Worm (Caenorhabditis elegans) whole organism, young adult: ENCODE measurements around the gene paml-1.
A peak's percentile ranks its signal among the peaks of the same experiment; 100 is the strongest.

Experiments used
- B0019.2 ChIP-seq: fragments of 200-800 bp; sonication (Bioruptor generic); conservative IDR thresholded peaks from 2 replicates; pipeline ENCODE4 v1.3.6; 2022; ENCODE audit warnings: missing genetic modification reagents, missing genetic modification characterization, missing compliant biosample characterization
- B0336.3 ChIP-seq: fragments of 200-800 bp; sonication (Bioruptor generic); IDR thresholded peaks from 2 replicates; pipeline ENCODE4 v1.3.6; 2022; ENCODE audit warnings: missing genetic modification characterization, missing compliant biosample characterization
- C06A6.2 ChIP-seq: fragments of 200-800 bp; sonication (Bioruptor generic); conservative IDR thresholded peaks from 2 replicates; pipeline ENCODE4 v1.3.6; 2022; ENCODE audit warnings: missing genetic modification characterization, missing compliant biosample characterization
- F22D6.2 ChIP-seq: sonication (generic microtip); optimal IDR thresholded peaks from 2 replicates; lab custom pipeline; 2016; ENCODE audit warnings: mild to moderate bottlenecking, missing genetic modification characterization, missing compliant biosample characterization
- F33H1.4 ChIP-seq: fragments of 200-800 bp; sonication (Bioruptor generic); IDR thresholded peaks from 2 replicates; pipeline ENCODE4 v1.3.6; 2022; ENCODE audit warnings: missing genetic modification reagents, missing genetic modification characterization, missing compliant biosample characterization
- F37B4.10 ChIP-seq: fragments of 200-800 bp; sonication (Bioruptor generic); IDR thresholded peaks from 2 replicates; pipeline ENCODE4 v1.3.6; 2022; ENCODE audit warnings: missing genetic modification characterization, missing compliant biosample characterization
- F49E8.2 ChIP-seq: sonication (generic microtip); optimal IDR thresholded peaks from 3 replicates; lab custom pipeline; 2017; ENCODE audit warnings: missing genetic modification characterization, mild to moderate bottlenecking, missing compliant biosample characterization, antibody characterized with exemption, moderate library complexity; ENCODE audit not compliant: insufficient read depth
- F52B5.7 ChIP-seq: sonication (generic microtip); optimal IDR thresholded peaks from 2 replicates; lab custom pipeline; 2016; ENCODE audit warnings: mild to moderate bottlenecking, missing genetic modification characterization, missing compliant biosample characterization
- F57A8.1 ChIP-seq: fragments of 200-800 bp; sonication (Bioruptor generic); optimal IDR thresholded peaks from 2 replicates; lab custom pipeline; 2018; ENCODE audit warnings: mild to moderate bottlenecking, missing genetic modification characterization, moderate library complexity, missing compliant biosample characterization
- K12H6.12 ChIP-seq: fragments of 200-800 bp; sonication (Bioruptor generic); optimal IDR thresholded peaks from 2 replicates; lab custom pipeline; 2018; ENCODE audit warnings: mild to moderate bottlenecking, missing genetic modification characterization, missing compliant biosample characterization
- T07F8.4 ChIP-seq: sonication (generic microtip); optimal IDR thresholded peaks from 2 replicates; lab custom pipeline; 2016; ENCODE audit warnings: mild to moderate bottlenecking, missing genetic modification characterization, moderate library complexity, missing compliant biosample characterization
- T26A5.8 ChIP-seq: sonication (generic microtip); optimal IDR thresholded peaks from 2 replicates; lab custom pipeline; 2016; ENCODE audit warnings: missing genetic modification characterization, missing compliant biosample characterization
- akir-1 ChIP-seq: fragments of 200-800 bp; sonication (Bioruptor generic); optimal IDR thresholded peaks from 2 replicates; lab custom pipeline; 2018; ENCODE audit warnings: mild to moderate bottlenecking, missing genetic modification characterization, moderate library complexity, missing compliant biosample characterization
- aptf-2 ChIP-seq: fragments of 200-800 bp; sonication (Bioruptor generic); conservative IDR thresholded peaks from 2 replicates; pipeline ENCODE4 v1.3.6; 2022; ENCODE audit warnings: missing genetic modification reagents, missing genetic modification characterization, missing compliant biosample characterization
- atf-7 ChIP-seq: sonication (generic microtip); optimal IDR thresholded peaks from 2 replicates; lab custom pipeline; 2017; ENCODE audit warnings: mild to moderate bottlenecking, missing genetic modification characterization, missing compliant biosample characterization
- attf-3 ChIP-seq: fragments of 200-800 bp; sonication (Bioruptor generic); conservative IDR thresholded peaks from 2 replicates; pipeline ENCODE4 v1.3.6; 2022; ENCODE audit warnings: missing genetic modification reagents, missing genetic modification characterization, missing compliant biosample characterization
- cebp-1 ChIP-seq, 2 experiments: fragments of 200-800 bp in 1 of 2; sonication (Bioruptor generic) in 1 of 2; sonication (generic microtip) in 1 of 2; IDR thresholded peaks in 1 of 2; optimal IDR thresholded peaks in 1 of 2; 2 replicates each; pipeline versions ENCODE4 v1.3.6 to Lab custom; 2017 to 2022; ENCODE audit warnings: missing compliant biosample characterization in 2 of 2, missing genetic modification characterization in 2 of 2, mild to moderate bottlenecking in 1 of 2, missing genetic modification reagents in 1 of 2, moderate library complexity in 1 of 2
- cebp-2 ChIP-seq: fragments of 200-800 bp; sonication (Bioruptor generic); IDR thresholded peaks from 2 replicates; pipeline ENCODE4 v1.3.6; 2022; ENCODE audit warnings: missing genetic modification characterization, missing compliant biosample characterization
- ceh-100 ChIP-seq: fragments of 200-800 bp; sonication (Bioruptor generic); IDR thresholded peaks from 2 replicates; pipeline ENCODE4 v1.3.6; 2022; ENCODE audit warnings: missing genetic modification reagents, missing genetic modification characterization, missing compliant biosample characterization
- ceh-58 ChIP-seq: fragments of 200-800 bp; sonication (Bioruptor generic); IDR thresholded peaks from 2 replicates; pipeline ENCODE4 v1.3.6; 2022; ENCODE audit warnings: missing genetic modification characterization, missing compliant biosample characterization
- ceh-91 ChIP-seq: fragments of 200-800 bp; sonication (Bioruptor generic); IDR thresholded peaks from 2 replicates; pipeline ENCODE4 v1.3.6; 2022; ENCODE audit warnings: missing genetic modification reagents, missing genetic modification characterization, missing compliant biosample characterization
- die-1 ChIP-seq: sonication (generic microtip); optimal IDR thresholded peaks from 2 replicates; lab custom pipeline; 2016; ENCODE audit warnings: missing genotype, mild to moderate bottlenecking, missing genetic modification characterization, missing compliant biosample characterization
- dpl-1 ChIP-seq: fragments of 150-350 bp; optimal IDR thresholded peaks from 2 replicates; lab custom pipeline; 2014; ENCODE audit warnings: missing biosample characterization, missing genetic modification reagents, missing genetic modification characterization
- ets-4 ChIP-seq: fragments of 200-800 bp; sonication (Bioruptor generic); optimal IDR thresholded peaks from 2 replicates; lab custom pipeline; 2018; ENCODE audit warnings: mild to moderate bottlenecking, missing genetic modification characterization, missing compliant biosample characterization
- him-1 ChIP-seq: sonication (generic microtip); optimal IDR thresholded peaks from 2 replicates; lab custom pipeline; 2016; ENCODE audit warnings: missing genotype, missing genetic modification reagents, missing genetic modification characterization, missing compliant biosample characterization
- hlh-26 ChIP-seq: fragments of 200-800 bp; sonication (Bioruptor generic); conservative IDR thresholded peaks from 2 replicates; pipeline ENCODE4 v1.3.6; 2022; ENCODE audit warnings: missing genetic modification reagents, missing genetic modification characterization, missing compliant biosample characterization
- hmg-20 ChIP-seq: fragments of 200-800 bp; sonication (Bioruptor generic); IDR thresholded peaks from 2 replicates; pipeline ENCODE4 v1.3.6; 2022; ENCODE audit warnings: missing genetic modification reagents, missing genetic modification characterization, missing compliant biosample characterization
- lin-26 ChIP-seq: fragments of 200-800 bp; sonication (Bioruptor generic); IDR thresholded peaks from 2 replicates; pipeline ENCODE4 v1.3.6; 2022; ENCODE audit warnings: missing genetic modification reagents, missing genetic modification characterization, missing compliant biosample characterization
- lir-1 ChIP-seq: fragments of 200-800 bp; sonication (Bioruptor generic); conservative IDR thresholded peaks from 2 replicates; pipeline ENCODE4 v1.3.6; 2022; ENCODE audit warnings: missing genetic modification reagents, missing genetic modification characterization, missing compliant biosample characterization
- madf-10 ChIP-seq: sonication (generic microtip); optimal IDR thresholded peaks from 2 replicates; lab custom pipeline; 2016; ENCODE audit warnings: mild to moderate bottlenecking, missing genetic modification characterization, missing compliant biosample characterization
- madf-6 ChIP-seq: fragments of 200-800 bp; sonication (Bioruptor generic); IDR thresholded peaks from 2 replicates; pipeline ENCODE4 v1.3.6; 2022; ENCODE audit warnings: missing genetic modification reagents, missing genetic modification characterization, missing compliant biosample characterization
- mes-4 ChIP-seq: sonication (generic microtip); optimal IDR thresholded peaks from 2 replicates; lab custom pipeline; 2016; ENCODE audit warnings: missing genotype, missing genetic modification characterization, missing compliant biosample characterization
- nfya-2 ChIP-seq: fragments of 200-800 bp; sonication (Bioruptor generic); IDR thresholded peaks from 2 replicates; pipeline ENCODE4 v1.3.6; 2022; ENCODE audit warnings: missing genetic modification reagents, missing genetic modification characterization, missing compliant biosample characterization
- nfyb-1 ChIP-seq: fragments of 200-800 bp; sonication (Bioruptor generic); IDR thresholded peaks from 2 replicates; pipeline ENCODE4 v1.3.6; 2022; ENCODE audit warnings: missing genetic modification reagents, missing genetic modification characterization, missing compliant biosample characterization
- nhr-27 ChIP-seq: fragments of 200-800 bp; sonication (Bioruptor generic); optimal IDR thresholded peaks from 2 replicates; lab custom pipeline; 2018; ENCODE audit warnings: mild to moderate bottlenecking, missing genetic modification characterization, moderate library complexity, missing compliant biosample characterization
- nhr-80 ChIP-seq: sonication (generic microtip); optimal IDR thresholded peaks from 2 replicates; lab custom pipeline; 2016; ENCODE audit warnings: missing genetic modification characterization, missing compliant biosample characterization
- nhr-90 ChIP-seq: sonication (generic microtip); optimal IDR thresholded peaks from 2 replicates; lab custom pipeline; 2016; ENCODE audit warnings: missing genotype, mild to moderate bottlenecking, missing genetic modification characterization, missing compliant biosample characterization
- pbrm-1 ChIP-seq: fragments of 200-800 bp; sonication (Bioruptor generic); IDR thresholded peaks from 2 replicates; pipeline ENCODE4 v1.3.6; 2022; ENCODE audit warnings: missing genetic modification reagents, missing genetic modification characterization, missing compliant biosample characterization
- sdz-38 ChIP-seq: sonication (generic microtip); optimal IDR thresholded peaks from 2 replicates; lab custom pipeline; 2016; ENCODE audit warnings: missing genotype, missing genetic modification characterization, missing compliant biosample characterization
- snpc-1.1 ChIP-seq: sonication (generic microtip); optimal IDR thresholded peaks from 2 replicates; lab custom pipeline; 2017; ENCODE audit warnings: missing genetic modification characterization, mild to moderate bottlenecking, missing compliant biosample characterization, antibody characterized with exemption, moderate library complexity, missing genotype, missing genetic modification reagents; ENCODE audit not compliant: insufficient read depth
- somi-1 ChIP-seq: fragments of 200-800 bp; sonication (Bioruptor generic); optimal IDR thresholded peaks from 2 replicates; lab custom pipeline; 2018; ENCODE audit warnings: mild to moderate bottlenecking, missing genetic modification characterization, missing compliant biosample characterization
- tlf-1 ChIP-seq: fragments of 200-800 bp; sonication (Bioruptor generic); optimal IDR thresholded peaks from 2 replicates; lab custom pipeline; 2018; ENCODE audit warnings: mild to moderate bottlenecking, missing genetic modification characterization, missing compliant biosample characterization
- unc-130 ChIP-seq: sonication (generic microtip); optimal IDR thresholded peaks from 2 replicates; lab custom pipeline; 2016; ENCODE audit warnings: missing genetic modification reagents, missing genetic modification characterization, missing compliant biosample characterization
- unc-62 ChIP-seq: fragments of 150-350 bp; optimal IDR thresholded peaks from 2 replicates; lab custom pipeline; 2014; ENCODE audit warnings: missing biosample characterization, missing genetic modification reagents, missing genetic modification characterization
- ztf-26 ChIP-seq: sonication (generic microtip); optimal IDR thresholded peaks from 2 replicates; lab custom pipeline; 2017; ENCODE audit warnings: missing genetic modification characterization, missing compliant biosample characterization
- ztf-6 ChIP-seq: fragments of 200-800 bp; sonication (Bioruptor generic); IDR thresholded peaks from 2 replicates; pipeline ENCODE4 v1.3.6; 2022; ENCODE audit warnings: missing genetic modification reagents, missing genetic modification characterization, missing compliant biosample characterization

paml-1 gene

DNA sequence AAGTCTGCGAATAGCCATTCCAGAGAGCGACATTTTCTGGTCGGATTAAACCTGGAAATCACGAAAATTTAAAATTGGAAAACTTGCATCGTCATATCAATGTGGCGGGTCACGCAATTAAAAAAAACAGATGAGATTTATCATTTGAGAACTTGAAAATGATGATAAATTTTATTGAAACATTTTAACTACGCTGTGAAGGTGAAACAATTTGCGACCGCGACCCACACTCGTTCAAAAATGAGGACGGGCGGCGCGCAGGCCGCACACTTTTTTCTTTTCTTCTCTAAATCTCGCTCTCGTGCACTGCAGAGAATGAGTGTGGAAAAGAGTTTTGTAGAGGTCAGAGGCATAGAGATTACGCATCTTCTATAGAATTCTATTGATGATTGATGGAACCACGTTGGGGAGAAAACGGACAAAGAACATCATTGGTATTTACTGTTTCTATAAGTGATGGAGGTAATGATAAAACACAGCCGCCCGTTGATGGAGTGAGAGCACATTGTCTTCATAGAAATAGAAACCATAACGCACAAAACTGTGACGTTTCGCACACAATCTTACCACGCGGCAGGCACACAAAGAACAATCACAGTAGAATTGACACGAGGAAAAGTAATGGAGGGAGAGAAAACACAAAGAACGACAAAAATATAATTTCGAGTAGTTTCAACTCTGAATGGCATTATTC, 17.1 kb downstream of the paml-1 start, which contains the start of gene cts-1 (continued):
- TF ChIP-seq madf-10 (tag; lab: Kevin White, UChicago) (peak; percentile 61), ztf-6 (no peak), F37B4.10 (GFP tag; lab: Robert Waterston, UW) (no peak), nhr-27 (no peak), somi-1 (no peak), unc-130 (GFP tag; lab: Kevin White, UChicago) (no peak), ceh-100 (GFP tag; lab: Robert Waterston, UW) (no peak), pbrm-1 (no peak), C06A6.2 (GFP tag; lab: Robert Waterston, UW) (no peak), nfya-2 (GFP tag; lab: Robert Waterston, UW) (no peak), sdz-38 (tag; lab: Kevin White, UChicago) (no peak), B0019.2 (GFP tag; lab: Robert Waterston, UW) (no peak), hlh-26 (GFP tag; lab: Robert Waterston, UW) (no peak), K12H6.12 (tag; lab: Kevin White, UChicago) (no peak), dpl-1 (no peak), F22D6.2 (tag; lab: Kevin White, UChicago) (peak; percentile 75), T07F8.4 (tag; lab: Kevin White, UChicago) (no peak), nfyb-1 (no peak), lin-26 (GFP tag; lab: Robert Waterston, UW) (no peak), nhr-80 (peak; percentile 95), snpc-1.1 (tag; lab: Kevin White, UChicago) (no peak), lir-1 (GFP tag; lab: Robert Waterston, UW) (no peak), ztf-26 (tag; lab: Kevin White, UChicago) (peak; percentile 7), ceh-58 (GFP tag; lab: Robert Waterston, UW) (no peak), B0336.3 (no peak), T26A5.8 (tag; lab: Kevin White, UChicago) (no peak), unc-62 (GFP tag; lab: Kevin White, UChicago) (peak; percentile 55), him-1 (tag; lab: Kevin White, UChicago) (no peak)

ce11 chrIII:10215882-10216281, 18.0 kb downstream of the paml-1 start:
- TF ChIP-seq akir-1 (GFP tag; lab: Kevin White, UChicago) (no peak), mes-4 (tag; lab: Kevin White, UChicago) (no peak), madf-6 (GFP tag; lab: Robert Waterston, UW) (no peak)

- TF ChIP-seq F49E8.2 (tag; lab: Kevin White, UChicago), result no peak
- TF ChIP-seq hmg-20 (GFP tag; lab: Robert Waterston, UW), result 0 out of 2 replicates have a peak, but pooled peaks have one; percentile 3
- TF ChIP-seq madf-6 (GFP tag; lab: Robert Waterston, UW), result peak; percentile 68
- TF ChIP-seq cebp-1 (GFP tag; IDR thresholded peaks at IDR 0.05; lab: Robert Waterston, UW), result peak; percentile 54; the same call in 1 of the 2 replicates
- TF ChIP-seq cebp-1 (tag; optimal IDR thresholded peaks at IDR 0.05; lab: Kevin White, UChicago), result peak; percentile 88
- peak; percentile 90 for TF ChIP-seq atf-7 (tag; lab: Kevin White, UChicago)
- TF ChIP-seq ets-4 (GFP tag; lab: Kevin White, UChicago), result peak; percentile 29
- TF ChIP-seq die-1 (tag; lab: Kevin White, UChicago), result peak; percentile 2
- TF ChIP-seq ceh-91 (GFP tag; lab: Robert Waterston, UW), result no peak
- TF ChIP-seq aptf-2 (GFP tag; lab: Robert Waterston, UW), result no peak
- TF ChIP-seq F57A8.1 (GFP tag; lab: Kevin White, UChicago), result peak; percentile 11
- peak; percentile 52; the same call in 1 of the 2 replicates for TF ChIP-seq cebp-2
- TF ChIP-seq F33H1.4 (GFP tag; lab: Robert Waterston, UW), result peak; percentile 47
- TF ChIP-seq unc-130 (GFP tag; lab: Kevin White, UChicago), result peak; percentile 21
- peak; percentile 93 for TF ChIP-seq tlf-1
- peak; percentile 68 for TF ChIP-seq nhr-90 (tag; lab: Kevin White, UChicago)
- TF ChIP-seq F52B5.7 (tag; lab: Kevin White, UChicago), result peak; percentile 81
- TF ChIP-seq attf-3, result 0 out of 2 replicates have a peak, but pooled peaks have one; percentile 9
Observed at ce11 chrIII:10214540-10214979, 19.3 kb downstream of the paml-1 start.
